Fruit fly (Drosophila melanogaster) whole organism, prepupa: ENCODE results near the gene Set8.
A peak's percentile ranks its signal among the peaks of the same experiment; 100 is the strongest.

Experiments
- Blimp-1 ChIP-seq: fragments of 200-800 bp; sonication (Bioruptor generic); optimal IDR thresholded peaks from 3 replicates; lab custom pipeline; 2017; ENCODE audit warnings: missing biosample characterization, missing genetic modification characterization, mild to moderate bottlenecking, moderate library complexity, missing genetic modification reagents
- CG10631 ChIP-seq: fragments of 200-800 bp; sonication (Bioruptor generic); optimal IDR thresholded peaks from 2 replicates; lab custom pipeline; 2016; ENCODE audit warnings: missing biosample characterization, missing genetic modification characterization
- CG11902 ChIP-seq: fragments of 200-800 bp; sonication (Bioruptor generic); optimal IDR thresholded peaks from 3 replicates; lab custom pipeline; 2016; ENCODE audit warnings: missing biosample characterization, missing genetic modification characterization
- CG15336 ChIP-seq: fragments of 200-800 bp; sonication (Bioruptor generic); IDR thresholded peaks from 2 replicates; pipeline ENCODE4 v1.3.6; 2022; ENCODE audit warnings: missing biosample characterization, missing genetic modification characterization
- CG1621 ChIP-seq: fragments of 200-800 bp; sonication (Bioruptor generic); optimal IDR thresholded peaks from 3 replicates; lab custom pipeline; 2018; ENCODE audit warnings: missing biosample characterization, mild to moderate bottlenecking, missing genetic modification characterization
- CG3032 ChIP-seq: fragments of 200-800 bp; optimal IDR thresholded peaks from 2 replicates; lab custom pipeline; 2019; ENCODE audit warnings: missing biosample characterization, mild to moderate bottlenecking, missing genetic modification characterization, moderate library complexity
- CG31627 ChIP-seq: fragments of 200-800 bp; sonication (Bioruptor generic); optimal IDR thresholded peaks from 3 replicates; lab custom pipeline; 2016; ENCODE audit warnings: missing biosample characterization, missing genetic modification characterization
- CG32006 ChIP-seq: fragments of 200-800 bp; sonication (Bioruptor generic); optimal IDR thresholded peaks from 3 replicates; lab custom pipeline; 2017; ENCODE audit warnings: missing biosample characterization, mild to moderate bottlenecking, missing genetic modification characterization
- CG34406 ChIP-seq: fragments of 200-800 bp; sonication (Bioruptor generic); optimal IDR thresholded peaks from 3 replicates; lab custom pipeline; 2016; ENCODE audit warnings: missing biosample characterization, missing genetic modification characterization
- CG3919 ChIP-seq: fragments of 200-800 bp; sonication (Bioruptor generic); optimal IDR thresholded peaks from 3 replicates; lab custom pipeline; 2016; ENCODE audit warnings: missing biosample characterization, missing genetic modification characterization
- CG4318 ChIP-seq: fragments of 200-800 bp; sonication (Bioruptor generic); optimal IDR thresholded peaks from 3 replicates; lab custom pipeline; 2017; ENCODE audit warnings: missing biosample characterization, mild to moderate bottlenecking, missing genetic modification characterization
- CG6163 ChIP-seq: fragments of 200-800 bp; sonication (Bioruptor generic); IDR thresholded peaks from 3 replicates; pipeline ENCODE4 v1.3.6; 2022; ENCODE audit warnings: missing biosample characterization, missing genetic modification characterization
- CG6276 ChIP-seq: fragments of 200-800 bp; sonication (Bioruptor generic); optimal IDR thresholded peaks from 2 replicates; lab custom pipeline; 2017; ENCODE audit warnings: missing biosample characterization, mild to moderate bottlenecking, missing genetic modification characterization
- CG6808 ChIP-seq: fragments of 200-800 bp; sonication (Bioruptor generic); optimal IDR thresholded peaks from 3 replicates; lab custom pipeline; 2017; ENCODE audit warnings: missing biosample characterization, missing genetic modification characterization, mild to moderate bottlenecking, moderate library complexity, missing genetic modification reagents
- CG6854 ChIP-seq: fragments of 200-800 bp; sonication (Bioruptor generic); optimal IDR thresholded peaks from 2 replicates; lab custom pipeline; 2017; ENCODE audit warnings: missing biosample characterization, mild to moderate bottlenecking, missing genetic modification characterization
- CG7368 ChIP-seq: fragments of 200-800 bp; sonication (Bioruptor generic); optimal IDR thresholded peaks from 3 replicates; lab custom pipeline; 2016; ENCODE audit warnings: missing biosample characterization, missing genetic modification characterization
- CG8119 ChIP-seq: fragments of 200-800 bp; sonication (Bioruptor generic); IDR thresholded peaks from 3 replicates; pipeline ENCODE4 v1.3.6; 2022; ENCODE audit warnings: missing biosample characterization, missing genetic modification characterization
- CG8319 ChIP-seq: fragments of 200-800 bp; sonication (Bioruptor generic); optimal IDR thresholded peaks from 3 replicates; lab custom pipeline; 2016; ENCODE audit warnings: missing biosample characterization, missing genetic modification characterization
- CG8632 ChIP-seq: fragments of 200-800 bp; sonication (Bioruptor generic); optimal IDR thresholded peaks from 3 replicates; lab custom pipeline; 2016; ENCODE audit warnings: missing biosample characterization, missing genetic modification characterization
- CG9139 ChIP-seq: fragments of 200-800 bp; sonication (Bioruptor generic); optimal IDR thresholded peaks from 3 replicates; lab custom pipeline; 2017; ENCODE audit warnings: missing biosample characterization, mild to moderate bottlenecking, missing genetic modification characterization
- Eip78C ChIP-seq: fragments of 200-800 bp; sonication (Bioruptor generic); peaks from one replicate; lab custom pipeline; 2016; ENCODE audit warnings: missing biosample characterization, missing genetic modification characterization
- Eip93F ChIP-seq: fragments of 200-800 bp; sonication (Bioruptor generic); optimal IDR thresholded peaks from 2 replicates; lab custom pipeline; 2016; ENCODE audit warnings: missing biosample characterization, mild to moderate bottlenecking, missing genetic modification characterization
- Ets21C ChIP-seq: fragments of 200-800 bp; sonication (Bioruptor generic); optimal IDR thresholded peaks from 3 replicates; lab custom pipeline; 2016; ENCODE audit warnings: missing biosample characterization, missing genetic modification characterization
- Ets96B ChIP-seq: fragments of 200-800 bp; optimal IDR thresholded peaks from 2 replicates; lab custom pipeline; 2019; ENCODE audit warnings: missing biosample characterization, mild to moderate bottlenecking, missing genetic modification characterization, moderate library complexity
- Gug ChIP-seq: fragments of 200-800 bp; sonication (Bioruptor generic); IDR thresholded peaks from 2 replicates; pipeline ENCODE4 v1.3.6; 2022; ENCODE audit warnings: missing biosample characterization, missing genetic modification characterization
- Hr38 ChIP-seq: sonication (Bioruptor generic); optimal IDR thresholded peaks from 2 replicates; lab custom pipeline; 2016; ENCODE audit warnings: missing biosample characterization, missing genetic modification characterization
- Hr39 ChIP-seq: fragments of 200-800 bp; sonication (Bioruptor generic); optimal IDR thresholded peaks from 2 replicates; lab custom pipeline; 2016; ENCODE audit warnings: missing biosample characterization, missing genetic modification characterization
- Lpt ChIP-seq: fragments of 200-800 bp; sonication (Bioruptor generic); optimal IDR thresholded peaks from 3 replicates; lab custom pipeline; 2016; ENCODE audit warnings: missing biosample characterization, missing genetic modification characterization
- Sox102F ChIP-seq: fragments of 200-800 bp; sonication (Bioruptor generic); optimal IDR thresholded peaks from 2 replicates; lab custom pipeline; 2016; ENCODE audit warnings: missing biosample characterization, mild to moderate bottlenecking, missing genetic modification characterization
- Sox14 ChIP-seq: fragments of 200-800 bp; sonication (Bioruptor generic); optimal IDR thresholded peaks from 3 replicates; lab custom pipeline; 2016; ENCODE audit warnings: missing biosample characterization, missing genetic modification characterization
- Sox15 ChIP-seq: fragments of 200-800 bp; sonication (Bioruptor generic); optimal IDR thresholded peaks from 3 replicates; lab custom pipeline; 2016; ENCODE audit warnings: missing biosample characterization, missing genetic modification characterization
- achi ChIP-seq: fragments of 200-800 bp; sonication (Bioruptor generic); optimal IDR thresholded peaks from 3 replicates; lab custom pipeline; 2016; ENCODE audit warnings: missing biosample characterization, missing genetic modification characterization
- acj6 ChIP-seq: fragments of 200-800 bp; sonication (Bioruptor generic); optimal IDR thresholded peaks from 3 replicates; lab custom pipeline; 2016; ENCODE audit warnings: missing biosample characterization, missing genetic modification characterization
- cyc ChIP-seq: fragments of 200-800 bp; sonication (Bioruptor generic); optimal IDR thresholded peaks from 3 replicates; lab custom pipeline; 2016; ENCODE audit warnings: missing biosample characterization, missing genetic modification characterization
- eg ChIP-seq: fragments of 200-800 bp; sonication (Bioruptor generic); IDR thresholded peaks from 3 replicates; pipeline ENCODE4 v1.3.6; 2022; ENCODE audit warnings: missing biosample characterization, missing genetic modification characterization
- esn ChIP-seq: fragments of 200-800 bp; sonication (Bioruptor generic); optimal IDR thresholded peaks from 2 replicates; lab custom pipeline; 2016; ENCODE audit warnings: missing biosample characterization, mild to moderate bottlenecking, missing genetic modification characterization, moderate library complexity
- fd85E ChIP-seq: fragments of 200-800 bp; sonication (Bioruptor generic); optimal IDR thresholded peaks from 3 replicates; lab custom pipeline; 2016; ENCODE audit warnings: missing biosample characterization, missing genetic modification characterization
- fkh ChIP-seq: fragments of 200-800 bp; sonication (Bioruptor generic); optimal IDR thresholded peaks from 3 replicates; lab custom pipeline; 2017; ENCODE audit warnings: missing biosample characterization, mild to moderate bottlenecking, missing genetic modification characterization, moderate library complexity
- lz ChIP-seq: fragments of 200-800 bp; sonication (Bioruptor generic); optimal IDR thresholded peaks from 3 replicates; lab custom pipeline; 2016; ENCODE audit warnings: missing biosample characterization, missing genetic modification characterization
- net ChIP-seq: fragments of 200-800 bp; sonication (Bioruptor generic); optimal IDR thresholded peaks from 3 replicates; lab custom pipeline; 2016; ENCODE audit warnings: missing biosample characterization, missing genetic modification characterization
- pdm3 ChIP-seq: fragments of 200-800 bp; sonication (Bioruptor generic); optimal IDR thresholded peaks from 3 replicates; lab custom pipeline; 2016; ENCODE audit warnings: missing biosample characterization, missing genetic modification characterization
- salr ChIP-seq, 2 experiments: fragments of 200-800 bp; sonication (Bioruptor generic); optimal IDR thresholded peaks; 3 replicates each; lab custom pipeline; 2016 to 2018; ENCODE audit warnings: missing biosample characterization in 2 of 2, missing genetic modification characterization in 2 of 2, mild to moderate bottlenecking in 1 of 2
- ss ChIP-seq, 2 experiments: fragments of 200-800 bp; sonication (Bioruptor generic); optimal IDR thresholded peaks; 2 replicates in 1 of 2; 3 replicates in 1 of 2; lab custom pipeline; 2017 to 2018; ENCODE audit warnings: mild to moderate bottlenecking in 2 of 2, missing biosample characterization in 2 of 2, missing genetic modification characterization in 2 of 2, moderate library complexity in 1 of 2
- svp ChIP-seq: fragments of 200-800 bp; sonication (Bioruptor generic); peaks from one replicate; lab custom pipeline; 2016; ENCODE audit warnings: missing biosample characterization, missing genetic modification characterization
- topi ChIP-seq: fragments of 200-800 bp; sonication (Bioruptor generic); optimal IDR thresholded peaks from 3 replicates; lab custom pipeline; 2016; ENCODE audit warnings: missing biosample characterization, missing genetic modification characterization
- vri ChIP-seq: fragments of 200-800 bp; sonication (Bioruptor generic); optimal IDR thresholded peaks from 3 replicates; lab custom pipeline; 2016; ENCODE audit warnings: missing biosample characterization, mild to moderate bottlenecking, missing genetic modification characterization

The Set8 gene

dm6 chr3R:14311027-14311426, 4.8 kb upstream of the Set8 start:
- TF ChIP-seq Eip93F (GFP tag; lab: Kevin White, UChicago) (no peak), fkh (GFP tag; lab: Kevin White, UChicago) (no peak), Hr39 (GFP tag; lab: Kevin White, UChicago) (peak; percentile 45), achi (GFP tag; lab: Kevin White, UChicago) (no peak), CG3919 (no peak), CG9139 (GFP tag; lab: Kevin White, UChicago) (no peak), fd85E (GFP tag; lab: Kevin White, UChicago) (no peak), CG10631 (peak; percentile 18), Blimp-1 (GFP tag; lab: Kevin White, UChicago) (no peak), acj6 (GFP tag; lab: Kevin White, UChicago) (peak; percentile 3), Eip78C (GFP tag; lab: Kevin White, UChicago) (peak; percentile 58), eg (GFP tag; lab: Robert Waterston, UW) (peak; percentile 18; the same call in 1 of the 3 replicates), Sox15 (GFP tag; lab: Kevin White, UChicago) (no peak), esn (peak; percentile 46), CG32006 (peak; percentile 22), CG15336 (GFP tag; lab: Robert Waterston, UW) (peak; percentile 33; the same call in 1 of the 2 replicates), topi (GFP tag; lab: Kevin White, UChicago) (peak; percentile 39), Lpt (no peak), svp (GFP tag; lab: Kevin White, UChicago) (no peak), lz (GFP tag; lab: Kevin White, UChicago) (peak; percentile 46), CG31627 (GFP tag; lab: Kevin White, UChicago) (peak; percentile 31), CG6276 (no peak), Ets21C (GFP tag; lab: Kevin White, UChicago) (no peak), cyc (GFP tag; lab: Kevin White, UChicago) (peak; percentile 18)
- TF ChIP-seq, all 60 proteins: peak for 12

DNA sequence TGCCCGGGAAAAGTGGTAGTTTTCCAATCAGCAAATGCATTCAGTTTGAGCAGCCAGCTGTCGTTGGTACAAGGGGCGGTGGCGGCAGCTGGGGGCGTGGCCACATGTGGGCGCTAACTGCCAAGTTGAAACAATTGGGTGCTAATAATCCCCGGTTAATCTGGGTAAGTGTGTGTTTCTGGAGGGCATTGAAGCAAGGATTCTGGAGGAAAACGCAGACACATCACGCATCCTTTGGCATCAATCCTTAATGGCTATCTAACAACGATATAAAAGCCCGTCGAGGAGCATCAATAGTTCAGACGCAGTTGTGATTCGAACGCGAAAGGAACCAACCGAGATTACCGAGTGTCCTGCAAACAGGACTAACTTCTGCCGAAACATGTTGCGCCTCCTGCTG, 1.3 kb upstream of the Set8 start, which contains the start of gene Crz:
Gene Crz (plus strand): TSS at position 301 of the 400 bp plus-strand sequence.
- no peak for TF ChIP-seq CG6854
- TF ChIP-seq achi (GFP tag; lab: Kevin White, UChicago): no peak
- TF ChIP-seq, all 60 proteins: peak for 0

dm6 chr3R:14326250-14327112, 10.6 kb downstream of the Set8 start, which contains the start of the genes Afti and ATPsynE:
Afti (minus strand) TSS chr3R:14326689.
ATPsynE (plus strand) TSS chr3R:14326947.
- TF ChIP-seq Sox15 (GFP tag; lab: Kevin White, UChicago) (peak; percentile 66), CG3032 (tag; lab: Kevin White, UChicago) (peak; percentile 66), pdm3 (GFP tag; lab: Kevin White, UChicago) (no peak), Blimp-1 (GFP tag; lab: Kevin White, UChicago) (no peak), Hr38 (GFP tag; lab: Kevin White, UChicago) (no peak), Sox14 (GFP tag; lab: Kevin White, UChicago) (peak; percentile 67), lz (GFP tag; lab: Kevin White, UChicago) (peak; percentile 75), salr (GFP tag; optimal IDR thresholded peaks at IDR 0.05; lab: Kevin White, UChicago) (peak in 1 of 2 experiments; percentile 36), CG6163 (GFP tag; lab: Robert Waterston, UW) (peak; percentile 69; the same call in 1 of the 3 replicates), CG34406 (GFP tag; lab: Kevin White, UChicago) (peak; percentile 30), CG4318 (GFP tag; lab: Kevin White, UChicago) (no peak), ss (GFP tag; optimal IDR thresholded peaks at IDR 0.05; lab: Kevin White, UChicago) (no peak), CG8632 (GFP tag; lab: Kevin White, UChicago) (peak; percentile 54), vri (GFP tag; lab: Kevin White, UChicago) (no peak), CG31627 (GFP tag; lab: Kevin White, UChicago) (peak; percentile 85), CG1621 (peak; percentile 8), acj6 (GFP tag; lab: Kevin White, UChicago) (peak; percentile 71), CG6808 (no peak), Eip93F (GFP tag; lab: Kevin White, UChicago) (no peak), Gug (GFP tag; lab: Robert Waterston, UW) (peak; percentile 18; the same call in 1 of the 2 replicates), Sox102F (GFP tag; lab: Kevin White, UChicago) (no peak), svp (GFP tag; lab: Kevin White, UChicago) (no peak), CG8119 (no peak), net (GFP tag; lab: Kevin White, UChicago) (peak; percentile 37), Ets96B (tag; lab: Kevin White, UChicago) (peak; percentile 32), CG11902 (GFP tag; lab: Kevin White, UChicago) (peak; percentile 62), CG7368 (GFP tag; lab: Kevin White, UChicago) (peak; percentile 34), CG8319 (GFP tag; lab: Kevin White, UChicago) (no peak), eg (GFP tag; lab: Robert Waterston, UW) (no peak; the same call in 2 of the 3 replicates), Hr39 (GFP tag; lab: Kevin White, UChicago) (peak; percentile 79)
